Fruit fly (Drosophila melanogaster): ENCODE data around the gene CG34299.

CG34299 gene

DNA sequence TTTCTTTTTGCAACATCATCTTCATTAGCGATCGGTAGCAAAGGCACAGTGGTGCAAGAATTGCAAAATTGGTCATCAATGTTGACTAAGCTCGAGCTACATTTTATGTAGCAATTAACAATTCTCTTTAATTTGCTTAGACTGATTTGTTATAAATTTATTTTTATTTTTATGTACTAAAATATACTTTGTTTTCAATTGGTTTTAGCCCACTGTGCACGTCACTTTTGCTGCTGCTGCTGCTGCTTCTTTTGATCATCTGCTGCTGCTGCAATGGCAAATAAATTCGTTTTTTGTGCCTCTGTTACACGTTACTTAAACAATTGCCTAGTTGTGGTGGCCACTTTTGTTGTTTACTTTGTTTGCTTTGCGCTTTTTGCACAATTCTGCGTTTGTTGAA lies 46.7 kb downstream of the CG34299 start:
- peak; percentile 40 for TF ChIP-seq noc (tag; optimal IDR thresholded peaks at IDR 0.05)

DNA sequence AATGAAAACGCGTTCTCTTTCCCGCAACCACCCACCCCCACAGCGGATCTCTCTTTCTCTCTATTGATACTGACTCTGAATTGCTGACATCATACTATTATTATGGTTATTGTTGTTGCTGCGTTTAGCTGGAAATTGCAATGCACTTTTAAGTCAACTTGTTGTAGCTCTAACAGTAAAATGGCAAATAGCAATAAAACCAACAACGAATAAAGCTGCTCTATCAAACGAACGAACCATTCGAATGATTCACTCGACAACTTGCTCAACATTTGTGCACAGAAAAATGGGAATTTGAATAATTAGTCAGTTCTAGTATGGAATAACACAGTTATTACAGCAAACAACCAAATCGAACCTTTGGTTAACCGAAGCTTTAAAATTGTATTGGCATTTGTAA lies 47.5 kb downstream of the CG34299 start:
- no peak for TF ChIP-seq noc (tag; optimal IDR thresholded peaks at IDR 0.05)

DNA sequence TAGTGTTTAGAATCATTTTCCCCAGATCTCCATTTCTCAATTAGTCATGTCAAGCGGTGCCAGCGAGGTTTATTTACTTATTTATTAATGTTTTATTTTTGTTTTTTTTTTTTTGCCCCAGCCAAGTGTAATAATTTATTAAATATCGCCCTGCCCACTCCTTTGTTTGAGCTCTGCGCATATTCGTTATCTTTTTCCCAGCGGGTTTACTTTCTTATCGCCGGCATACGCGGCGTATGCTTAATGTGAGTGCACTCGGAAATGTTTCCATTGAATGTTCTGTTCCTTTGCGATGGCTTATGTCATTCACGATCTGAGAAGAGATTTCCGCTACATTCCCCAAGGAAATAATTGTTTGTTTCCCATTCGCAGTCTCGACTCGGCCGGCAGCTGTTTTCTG lies 48.3 kb downstream of the CG34299 start:
- no peak for TF ChIP-seq noc (tag; optimal IDR thresholded peaks at IDR 0.05)

Data from whole organism, larva.